Worm (Caenorhabditis elegans) whole organism, early embryonic: Measurements from ENCODE around the gene C24A3.2.

Source experiments
- ama-1 ChIP-seq: fragments of 150-350 bp; optimal IDR thresholded peaks from 2 replicates; lab custom pipeline; 2014
- ceh-13 ChIP-seq: fragments of 200-800 bp; sonication (Bioruptor generic); optimal IDR thresholded peaks from 2 replicates; lab custom pipeline; 2018; ENCODE audit warnings: mild to moderate bottlenecking, missing genetic modification characterization, missing compliant biosample characterization
- ceh-36 ChIP-seq: sonication (generic microtip); optimal IDR thresholded peaks from 2 replicates; lab custom pipeline; 2016; ENCODE audit warnings: missing genetic modification characterization, inconsistent platforms, missing compliant biosample characterization
- ets-7 ChIP-seq: sonication (generic microtip); optimal IDR thresholded peaks from 2 replicates; lab custom pipeline; 2016; ENCODE audit warnings: missing genotype, missing genetic modification characterization, missing compliant biosample characterization
- flt-1 ChIP-seq: fragments of 200-800 bp; sonication (Bioruptor generic); IDR thresholded peaks from 2 replicates; pipeline ENCODE4 v1.3.6; 2022; ENCODE audit warnings: missing genetic modification characterization, missing compliant biosample characterization
- hmg-4 ChIP-seq: fragments of 200-800 bp; sonication (Bioruptor generic); optimal IDR thresholded peaks from 2 replicates; lab custom pipeline; 2018; ENCODE audit warnings: mild to moderate bottlenecking, missing genetic modification characterization, missing compliant biosample characterization
- hnd-1 ChIP-seq: sonication (generic microtip); optimal IDR thresholded peaks from 2 replicates; lab custom pipeline; 2016; ENCODE audit warnings: missing genetic modification characterization, missing compliant biosample characterization
- pes-1 ChIP-seq: fragments of 200-800 bp; sonication (Bioruptor generic); IDR thresholded peaks from 2 replicates; pipeline ENCODE4 v1.3.6; 2022; ENCODE audit warnings: missing genetic modification reagents, missing genetic modification characterization, missing compliant biosample characterization
- scrt-1 ChIP-seq: fragments of 200-800 bp; sonication (Bioruptor generic); IDR thresholded peaks from 2 replicates; pipeline ENCODE4 v1.3.6; 2022; ENCODE audit warnings: missing genetic modification characterization, missing compliant biosample characterization
- tbx-11 ChIP-seq: fragments of 200-800 bp; sonication (Bioruptor generic); IDR thresholded peaks from 2 replicates; pipeline ENCODE4 v1.3.6; 2022; ENCODE audit warnings: missing genetic modification characterization, missing compliant biosample characterization
- tra-4 ChIP-seq: sonication (generic microtip); optimal IDR thresholded peaks from 2 replicates; lab custom pipeline; 2017; ENCODE audit warnings: missing genetic modification characterization, missing compliant biosample characterization

DNA sequence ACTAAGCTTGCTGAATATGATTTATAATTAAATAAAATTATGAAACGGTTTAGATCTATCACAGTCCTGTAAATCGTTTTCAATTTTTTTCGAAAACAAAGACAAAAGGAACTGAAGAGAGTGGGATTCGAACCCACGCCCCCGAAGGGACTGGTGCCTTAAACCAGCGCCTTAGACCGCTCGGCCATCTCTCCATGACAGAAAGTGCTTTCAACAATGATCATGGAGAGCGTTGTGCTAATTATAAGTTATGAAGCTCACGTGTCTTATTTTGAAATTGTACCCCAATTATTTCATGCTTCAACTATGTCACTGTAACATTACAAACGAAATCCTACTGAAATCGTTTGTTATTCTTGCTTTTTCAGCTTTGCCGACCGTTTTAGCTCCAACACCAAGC is 41.5 kb upstream of the C24A3.2 start:
- no peak for TF ChIP-seq ama-1
- no peak for TF ChIP-seq hmg-4 (GFP tag; lab: Kevin White, UChicago)
- TF ChIP-seq flt-1 (GFP tag; lab: Robert Waterston, UW), result no peak
- no peak for TF ChIP-seq ets-7 (tag; lab: Kevin White, UChicago)
- no peak for TF ChIP-seq tbx-11 (GFP tag; lab: Robert Waterston, UW)
- TF ChIP-seq ceh-36 (tag; lab: Kevin White, UChicago), result no peak
- TF ChIP-seq pes-1, result no peak
- TF ChIP-seq tra-4 (tag; lab: Kevin White, UChicago), result no peak
- no peak for TF ChIP-seq scrt-1 (GFP tag; lab: Robert Waterston, UW)
- TF ChIP-seq hnd-1 (tag; lab: Kevin White, UChicago), result no peak
- TF ChIP-seq ceh-13, result no peak
